Worm (Caenorhabditis elegans) whole organism, early embryonic: ENCODE data around the gene bnc-1.

ENCODE experiments used
- F13C5.2 ChIP-seq: sonication (generic microtip); optimal IDR thresholded peaks from 2 replicates; lab custom pipeline; 2017; ENCODE audit warnings: mild to moderate bottlenecking, missing genetic modification characterization, inconsistent platforms, missing compliant biosample characterization
- aly-1 ChIP-seq: sonication (generic microtip); optimal IDR thresholded peaks from 2 replicates; lab custom pipeline; 2016; ENCODE audit warnings: missing genetic modification characterization, missing compliant biosample characterization
- ama-1 ChIP-seq: fragments of 150-350 bp; optimal IDR thresholded peaks from 2 replicates; lab custom pipeline; 2014
- ceh-13 ChIP-seq: fragments of 200-800 bp; sonication (Bioruptor generic); optimal IDR thresholded peaks from 2 replicates; lab custom pipeline; 2018; ENCODE audit warnings: mild to moderate bottlenecking, missing genetic modification characterization, missing compliant biosample characterization
- ceh-36 ChIP-seq: sonication (generic microtip); optimal IDR thresholded peaks from 2 replicates; lab custom pipeline; 2016; ENCODE audit warnings: missing genetic modification characterization, inconsistent platforms, missing compliant biosample characterization
- hmg-4 ChIP-seq: fragments of 200-800 bp; sonication (Bioruptor generic); optimal IDR thresholded peaks from 2 replicates; lab custom pipeline; 2018; ENCODE audit warnings: mild to moderate bottlenecking, missing genetic modification characterization, missing compliant biosample characterization
- sea-1 ChIP-seq: fragments of 200-800 bp; sonication (Bioruptor generic); conservative IDR thresholded peaks from 2 replicates; pipeline ENCODE4 v1.3.6; 2022; ENCODE audit warnings: missing genetic modification characterization, missing compliant biosample characterization
- tbx-37 ChIP-seq: fragments of 200-800 bp; sonication (Bioruptor generic); conservative IDR thresholded peaks from 2 replicates; pipeline ENCODE4 v1.3.6; 2022; ENCODE audit warnings: missing genetic modification reagents, missing genetic modification characterization, missing compliant biosample characterization

DNA sequence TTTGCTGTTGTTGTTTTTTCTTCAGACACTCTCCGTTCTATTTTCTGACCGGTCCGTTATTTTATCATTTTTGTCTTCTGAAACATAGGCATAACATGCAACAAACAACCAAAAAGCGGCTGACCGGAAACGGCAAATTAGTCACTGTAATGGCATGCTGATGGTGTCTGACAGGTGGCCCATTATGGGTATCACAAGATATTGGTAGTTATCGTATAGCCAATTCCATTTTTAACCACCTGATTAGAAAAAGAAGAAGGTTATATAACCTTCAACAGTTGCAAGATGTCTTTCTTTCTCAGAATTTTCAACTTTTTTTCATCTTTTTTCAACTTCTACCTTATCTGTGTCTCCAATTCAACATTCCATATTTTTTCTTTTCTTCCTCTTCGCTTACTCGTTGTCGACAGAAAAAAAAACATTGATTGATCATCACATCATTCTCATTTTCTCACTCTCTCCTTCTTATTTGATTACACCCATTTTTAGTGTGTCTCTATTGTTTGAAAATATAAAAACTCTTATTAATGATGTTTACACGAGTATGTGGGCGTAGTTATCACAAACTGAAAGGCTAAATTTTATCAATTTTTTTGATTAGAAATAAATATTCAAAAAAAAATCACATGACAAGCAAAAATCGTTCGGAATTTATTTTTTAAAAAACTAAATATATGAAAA lies 24.1 kb upstream of the bnc-1 start:
- TF ChIP-seq hmg-4 (no peak), ceh-36 (tag; lab: Kevin White, UChicago) (no peak), F13C5.2 (no peak), ama-1 (no peak), tbx-37 (GFP tag; lab: Robert Waterston, UW) (no peak), sea-1 (GFP tag; lab: Robert Waterston, UW) (no peak), ceh-13 (GFP tag; lab: Kevin White, UChicago) (no peak), aly-1 (no peak)
